Worm (Caenorhabditis elegans) whole organism, L3 larva: ENCODE data around the gene mks-5.

Source experiments
- aly-2 ChIP-seq: fragments of 150-350 bp; optimal IDR thresholded peaks from 2 replicates; lab custom pipeline; 2014; ENCODE audit warnings: missing biosample characterization, missing genetic modification characterization
- egl-27 ChIP-seq: sonication (generic microtip); optimal IDR thresholded peaks from 4 replicates; lab custom pipeline; 2017; ENCODE audit warnings: missing biosample characterization, missing genetic modification reagents, missing genetic modification characterization
- elt-2 ChIP-seq: sonication (generic microtip); optimal IDR thresholded peaks from 2 replicates; lab custom pipeline; 2016; ENCODE audit warnings: missing genetic modification reagents, mild to moderate bottlenecking, missing genetic modification characterization, missing compliant biosample characterization
- nhr-237 ChIP-seq: fragments of 150-350 bp; optimal IDR thresholded peaks from 2 replicates; lab custom pipeline; 2014; ENCODE audit warnings: missing biosample characterization, missing genetic modification characterization
- snpc-4 ChIP-seq: fragments of 150-350 bp; optimal IDR thresholded peaks from 2 replicates; lab custom pipeline; 2014; ENCODE audit warnings: missing biosample characterization, missing genetic modification characterization
- tbx-2 ChIP-seq: sonication (generic microtip); optimal IDR thresholded peaks from 2 replicates; lab custom pipeline; 2016; ENCODE audit warnings: mild to moderate bottlenecking, missing genetic modification characterization, missing compliant biosample characterization
- unc-62 ChIP-seq: fragments of 150-350 bp; sonication (generic microtip); optimal IDR thresholded peaks from 4 replicates; lab custom pipeline; 2014; ENCODE audit warnings: missing biosample characterization, missing genetic modification reagents, missing genetic modification characterization

- TF ChIP-seq tbx-2 (tag; lab: Kevin White, UChicago) (no peak), aly-2 (tag; lab: Kevin White, UChicago) (no peak), unc-62 (no peak), egl-27 (tag; lab: Kevin White, UChicago) (no peak), elt-2 (tag; lab: Kevin White, UChicago) (no peak), snpc-4 (tag; lab: Kevin White, UChicago) (peak; percentile 25), nhr-237 (tag; lab: Kevin White, UChicago) (no peak)
Measured at ce11 chrII:10761653-10762052, 41.6 kb downstream of the mks-5 start.
